Worm (Caenorhabditis elegans) whole organism, midembryonic: ENCODE data around the gene set-14.
A peak's percentile ranks its signal among the peaks of the same experiment; 100 is the strongest.

Source experiments
- T22C8.4 ChIP-seq: fragments of 200-800 bp; sonication (Bioruptor generic); IDR thresholded peaks from 2 replicates; pipeline ENCODE4 v1.3.6; 2022; ENCODE audit warnings: missing genetic modification characterization, missing compliant biosample characterization
- cog-1 ChIP-seq: sonication (generic microtip); optimal IDR thresholded peaks from 2 replicates; lab custom pipeline; 2016; ENCODE audit warnings: missing genetic modification characterization, missing compliant biosample characterization
- flt-1 ChIP-seq: fragments of 200-800 bp; sonication (Bioruptor generic); IDR thresholded peaks from 2 replicates; pipeline ENCODE4 v1.3.6; 2022; ENCODE audit warnings: missing genetic modification characterization, missing compliant biosample characterization
- klf-2 ChIP-seq: fragments of 200-800 bp; sonication (Bioruptor generic); conservative IDR thresholded peaks from 2 replicates; pipeline ENCODE4 v1.3.6; 2022; ENCODE audit warnings: missing genetic modification reagents, missing genetic modification characterization, missing compliant biosample characterization
- med-1 ChIP-seq: sonication (generic microtip); optimal IDR thresholded peaks from 2 replicates; lab custom pipeline; 2017; ENCODE audit warnings: missing genetic modification characterization, mild to moderate bottlenecking, missing compliant biosample characterization, antibody characterized with exemption, missing genetic modification reagents; ENCODE audit not compliant: insufficient read depth
- ref-1 ChIP-seq: fragments of 200-800 bp; sonication (Bioruptor generic); conservative IDR thresholded peaks from 2 replicates; pipeline ENCODE4 v1.3.6; 2022; ENCODE audit warnings: missing genetic modification reagents, missing genetic modification characterization, missing compliant biosample characterization
- tab-1 ChIP-seq: fragments of 200-800 bp; sonication (Bioruptor generic); IDR thresholded peaks from 2 replicates; pipeline ENCODE4 v1.3.6; 2022; ENCODE audit warnings: missing genetic modification characterization, missing compliant biosample characterization
- ztf-23 ChIP-seq: fragments of 200-800 bp; sonication (Bioruptor generic); IDR thresholded peaks from 2 replicates; pipeline ENCODE4 v1.3.6; 2022; ENCODE audit warnings: missing genetic modification reagents, missing genetic modification characterization, missing compliant biosample characterization
- ztf-29 ChIP-seq: fragments of 200-800 bp; sonication (Bioruptor generic); IDR thresholded peaks from 2 replicates; pipeline ENCODE4 v1.3.6; 2022; ENCODE audit warnings: missing genetic modification reagents, missing genetic modification characterization, missing compliant biosample characterization

Gene set-14

DNA sequence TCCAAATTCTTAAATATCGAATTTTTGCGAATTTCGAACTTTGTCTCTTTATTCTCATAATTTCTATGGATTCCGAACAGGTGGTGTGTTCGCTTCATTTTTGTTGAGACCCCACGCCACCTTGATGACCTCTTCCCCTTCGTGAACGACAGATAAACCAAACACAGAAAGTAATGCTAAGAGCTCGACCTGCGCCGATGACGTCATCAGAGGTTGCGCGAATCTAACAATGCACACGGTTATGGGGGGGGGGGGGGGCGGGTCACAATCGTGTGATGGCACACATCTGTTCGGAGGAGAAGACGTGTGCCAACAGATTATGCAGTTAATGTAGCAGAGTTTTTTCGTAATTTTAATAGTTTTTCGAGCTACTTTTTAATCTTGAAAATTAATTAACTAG, 11.8 kb downstream of the set-14 start:
- TF ChIP-seq tab-1 (GFP tag; lab: Robert Waterston, UW) (no peak), flt-1 (0 out of 2 replicates have a peak, but pooled peaks have one; percentile 19)

DNA sequence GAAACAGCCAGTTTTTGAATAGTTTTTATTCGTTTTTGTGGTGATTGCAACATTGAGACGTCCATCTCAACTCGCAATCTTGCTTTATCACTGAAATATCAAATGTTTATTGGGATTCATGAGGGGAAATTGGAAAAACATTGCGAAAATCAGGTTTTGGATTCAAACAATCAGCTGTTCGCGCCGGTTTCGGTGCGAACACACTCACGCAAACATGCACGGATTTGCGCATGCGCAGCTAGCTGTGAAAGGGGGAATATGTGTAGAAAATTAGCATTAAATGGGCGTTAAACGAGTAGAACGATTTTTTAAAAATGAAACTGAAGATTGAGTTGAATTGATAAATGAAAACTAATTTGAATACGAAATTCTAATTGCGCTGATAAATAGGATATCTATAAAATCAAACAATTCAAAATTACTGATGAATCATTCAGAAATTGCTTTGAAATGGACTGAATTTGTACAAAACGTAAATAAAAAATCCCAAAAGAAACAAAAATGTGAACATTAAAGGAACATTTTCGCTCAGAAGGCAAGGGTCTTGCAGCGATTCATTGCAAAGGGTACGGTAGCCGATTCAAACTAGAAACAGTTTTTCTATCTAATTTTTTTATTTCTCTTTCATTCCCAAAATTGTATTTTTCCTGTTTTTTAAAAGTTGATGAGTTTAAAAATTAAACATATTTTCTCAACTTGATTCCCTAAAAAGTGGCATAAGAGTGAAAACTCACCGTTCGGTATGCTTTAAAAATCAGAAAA, 12.7 kb downstream of the set-14 start, which contains the start of gene ect-2:
Gene ect-2 (minus strand): TSS at position 762 of the 762 bp plus-strand sequence.
- no peak for TF ChIP-seq ztf-29 (GFP tag; lab: Robert Waterston, UW)
- no peak for TF ChIP-seq klf-2 (GFP tag; lab: Robert Waterston, UW)
- no peak for TF ChIP-seq flt-1
- no peak for TF ChIP-seq cog-1 (tag; lab: Kevin White, UChicago)
- no peak for TF ChIP-seq T22C8.4 (GFP tag; lab: Robert Waterston, UW)
- no peak for TF ChIP-seq ref-1

DNA sequence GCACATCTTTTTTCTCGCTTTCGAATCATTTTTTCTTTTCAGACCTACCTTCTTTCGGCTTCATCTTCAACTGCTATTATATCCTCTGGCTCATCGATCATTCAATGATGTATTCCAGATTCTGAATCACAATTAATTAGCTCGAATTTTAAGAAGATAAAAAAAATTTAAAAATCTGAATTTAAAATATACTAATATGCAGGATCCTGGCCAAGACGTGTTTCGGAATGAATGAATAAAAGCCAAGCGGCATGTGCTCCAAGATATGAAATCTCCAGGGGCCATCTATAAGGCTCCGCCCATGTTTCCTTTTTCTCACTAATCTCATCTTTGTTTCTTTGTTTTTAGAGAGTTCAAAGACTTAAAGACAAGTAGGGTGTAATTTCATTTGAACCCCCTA, 18.1 kb downstream of the set-14 start, which contains the start of gene mpz-1:
Gene mpz-1 (minus strand): TSS at position 101 of the 400 bp plus-strand sequence.
- TF ChIP-seq cog-1 (tag; lab: Kevin White, UChicago) (no peak), T22C8.4 (GFP tag; lab: Robert Waterston, UW) (no peak), ztf-23 (GFP tag; lab: Robert Waterston, UW) (no peak), ref-1 (no peak), ztf-29 (GFP tag; lab: Robert Waterston, UW) (no peak), klf-2 (GFP tag; lab: Robert Waterston, UW) (no peak), med-1 (GFP tag; lab: Kevin White, UChicago) (no peak)

DNA sequence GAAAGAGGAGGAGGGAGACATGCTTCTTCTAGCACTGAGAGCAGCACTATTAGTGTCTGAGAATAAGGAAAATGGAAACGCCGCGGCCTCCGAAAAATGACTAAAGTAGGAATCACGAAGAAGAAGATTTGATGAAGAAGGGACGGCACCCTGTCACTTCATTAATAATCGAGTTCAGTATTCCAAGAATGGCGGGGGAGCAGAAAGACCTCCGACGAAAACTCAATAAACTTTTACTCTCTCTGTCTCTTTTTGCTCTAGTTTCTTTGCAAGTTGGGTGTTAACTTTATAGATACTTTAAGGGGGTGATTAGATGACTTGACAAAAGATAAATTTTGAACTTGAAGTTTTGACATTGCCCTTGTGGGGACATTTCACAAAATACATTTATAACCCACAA, 26.8 kb downstream of the set-14 start:
- no peak for TF ChIP-seq ref-1
- TF ChIP-seq klf-2 (GFP tag; lab: Robert Waterston, UW), result no peak
- no peak for TF ChIP-seq flt-1
- no peak for TF ChIP-seq med-1 (GFP tag; lab: Kevin White, UChicago)
- TF ChIP-seq tab-1 (GFP tag; lab: Robert Waterston, UW), result no peak
- no peak for TF ChIP-seq cog-1 (tag; lab: Kevin White, UChicago)
- no peak for TF ChIP-seq ztf-23 (GFP tag; lab: Robert Waterston, UW)
- TF ChIP-seq T22C8.4 (GFP tag; lab: Robert Waterston, UW), result no peak
- no peak for TF ChIP-seq ztf-29 (GFP tag; lab: Robert Waterston, UW)

DNA sequence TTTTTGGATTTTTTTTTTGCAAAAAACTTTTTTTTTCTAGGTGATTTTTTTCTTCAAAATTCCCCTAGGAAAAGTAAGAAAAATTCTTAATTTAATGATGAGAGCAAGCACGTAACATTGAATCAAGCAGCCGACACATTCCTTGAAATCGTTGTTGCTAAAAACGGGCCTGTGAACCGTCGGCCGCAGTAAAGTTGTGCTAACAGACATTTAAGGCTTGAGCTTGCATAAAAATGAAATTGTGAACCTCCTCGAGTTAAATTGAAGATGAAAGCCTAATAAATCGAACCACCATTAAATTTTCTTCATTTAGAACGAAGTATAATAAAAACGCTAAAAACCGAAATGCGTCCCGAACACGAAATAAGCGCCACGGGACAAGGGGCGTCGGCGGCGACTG, 28.1 kb downstream of the set-14 start:
- TF ChIP-seq ztf-29 (GFP tag; lab: Robert Waterston, UW) (no peak), ref-1 (no peak), T22C8.4 (GFP tag; lab: Robert Waterston, UW) (no peak), ztf-23 (GFP tag; lab: Robert Waterston, UW) (no peak), cog-1 (tag; lab: Kevin White, UChicago) (no peak), tab-1 (GFP tag; lab: Robert Waterston, UW) (no peak), klf-2 (GFP tag; lab: Robert Waterston, UW) (no peak), flt-1 (no peak), med-1 (GFP tag; lab: Kevin White, UChicago) (no peak)

DNA sequence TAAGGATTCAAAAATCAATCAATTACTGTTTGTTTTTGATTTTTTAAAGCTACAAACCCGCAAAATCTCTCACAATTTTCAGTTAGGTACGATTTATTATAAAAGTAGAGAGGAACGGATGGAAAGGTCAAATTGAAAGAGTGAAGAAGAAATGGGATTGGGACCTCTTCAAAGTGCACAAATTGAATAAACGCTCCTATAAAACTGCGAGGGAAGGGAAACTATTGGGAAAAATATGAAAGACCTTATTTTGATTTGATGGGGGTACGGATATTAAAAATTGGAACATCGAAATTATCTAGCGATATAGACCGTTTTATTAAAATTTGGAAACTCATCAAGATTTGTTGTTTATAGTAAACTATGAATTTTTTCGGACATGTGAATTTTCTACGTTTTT, 29.3 kb downstream of the set-14 start:
- TF ChIP-seq flt-1 (no peak), T22C8.4 (GFP tag; lab: Robert Waterston, UW) (no peak), ztf-23 (GFP tag; lab: Robert Waterston, UW) (no peak), klf-2 (GFP tag; lab: Robert Waterston, UW) (no peak), tab-1 (GFP tag; lab: Robert Waterston, UW) (no peak), med-1 (GFP tag; lab: Kevin White, UChicago) (no peak), ref-1 (no peak), ztf-29 (GFP tag; lab: Robert Waterston, UW) (no peak), cog-1 (tag; lab: Kevin White, UChicago) (no peak)

DNA sequence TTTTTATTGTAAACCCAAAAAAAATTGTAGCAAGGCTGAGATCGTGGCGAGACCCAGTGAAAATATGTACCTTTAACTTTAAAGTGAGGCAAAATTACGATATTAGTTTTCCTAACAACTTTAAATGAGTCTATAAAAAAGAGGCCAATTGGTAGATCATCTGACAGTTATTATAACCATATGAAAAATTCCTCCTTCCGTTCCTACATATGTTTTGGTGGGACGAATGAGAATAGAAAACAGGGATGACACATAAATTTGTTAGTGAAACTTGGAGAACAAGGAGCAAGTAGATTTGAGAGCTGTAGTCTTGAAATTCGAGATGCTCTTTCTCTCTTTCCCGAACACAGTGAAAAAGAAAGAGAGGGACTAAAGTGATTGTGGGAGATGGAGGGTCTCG, 30.9 kb downstream of the set-14 start:
- TF ChIP-seq klf-2 (GFP tag; lab: Robert Waterston, UW) (no peak), flt-1 (no peak), ztf-23 (GFP tag; lab: Robert Waterston, UW) (no peak), tab-1 (GFP tag; lab: Robert Waterston, UW) (no peak), T22C8.4 (GFP tag; lab: Robert Waterston, UW) (no peak), med-1 (GFP tag; lab: Kevin White, UChicago) (no peak), cog-1 (tag; lab: Kevin White, UChicago) (no peak), ref-1 (no peak), ztf-29 (GFP tag; lab: Robert Waterston, UW) (no peak)

DNA sequence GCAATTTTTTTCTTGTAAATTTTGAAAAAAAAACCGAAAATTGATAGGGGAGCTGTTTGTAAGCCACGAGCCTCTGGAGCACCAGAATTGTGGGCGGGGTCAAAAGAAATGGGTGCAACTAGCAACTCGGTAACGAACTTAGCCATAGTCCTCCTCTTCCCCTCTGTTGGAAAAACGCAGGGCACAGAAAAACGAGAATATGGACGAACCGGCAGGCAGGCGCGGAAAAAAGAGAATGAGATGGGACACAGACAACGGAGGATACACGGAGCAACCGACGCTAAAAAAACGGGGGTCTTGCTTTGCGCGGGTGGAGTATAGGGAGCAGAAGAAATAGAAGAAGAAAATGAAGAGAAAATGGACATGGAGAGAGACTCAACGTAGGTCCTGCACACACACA, 34.4 kb downstream of the set-14 start:
- TF ChIP-seq cog-1 (tag; lab: Kevin White, UChicago) (no peak), T22C8.4 (GFP tag; lab: Robert Waterston, UW) (no peak), med-1 (GFP tag; lab: Kevin White, UChicago) (no peak), klf-2 (GFP tag; lab: Robert Waterston, UW) (no peak), tab-1 (GFP tag; lab: Robert Waterston, UW) (no peak), ref-1 (no peak), ztf-29 (GFP tag; lab: Robert Waterston, UW) (no peak), ztf-23 (GFP tag; lab: Robert Waterston, UW) (no peak), flt-1 (no peak)

DNA sequence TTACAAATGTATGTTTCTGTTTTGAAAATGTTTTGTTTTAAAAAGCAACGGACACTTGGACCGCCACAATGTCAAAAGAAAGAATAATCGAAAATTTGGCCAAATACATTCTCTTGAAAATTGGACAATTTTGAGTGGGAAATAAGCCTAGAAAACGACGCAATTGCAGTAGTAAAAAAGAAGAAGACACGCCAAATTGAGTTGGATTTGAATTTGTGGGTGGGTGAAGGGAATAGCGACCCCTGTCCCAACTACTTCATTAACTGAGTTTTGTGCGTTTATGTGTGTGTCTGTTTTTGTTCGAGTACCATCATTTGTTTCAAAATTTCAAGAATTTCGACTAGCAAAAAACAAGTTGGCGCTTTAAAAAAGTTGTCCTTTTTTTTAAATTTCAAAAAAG, 35.3 kb downstream of the set-14 start:
- TF ChIP-seq ztf-29 (GFP tag; lab: Robert Waterston, UW), result no peak
- TF ChIP-seq flt-1, result no peak
- no peak for TF ChIP-seq tab-1 (GFP tag; lab: Robert Waterston, UW)
- TF ChIP-seq cog-1 (tag; lab: Kevin White, UChicago), result no peak
- no peak for TF ChIP-seq ref-1
- no peak for TF ChIP-seq klf-2 (GFP tag; lab: Robert Waterston, UW)
- TF ChIP-seq ztf-23 (GFP tag; lab: Robert Waterston, UW), result no peak
- no peak for TF ChIP-seq med-1 (GFP tag; lab: Kevin White, UChicago)
